Worm (Caenorhabditis elegans) whole organism, young adult: Measurements from ENCODE around the gene Y110A2AL.2.
A peak's percentile ranks its signal among the peaks of the same experiment; 100 is the strongest.

ENCODE experiments used
- C06A6.2 ChIP-seq: fragments of 200-800 bp; sonication (Bioruptor generic); conservative IDR thresholded peaks from 2 replicates; pipeline ENCODE4 v1.3.6; 2022; ENCODE audit warnings: missing genetic modification characterization, missing compliant biosample characterization
- D2030.7 ChIP-seq: fragments of 200-800 bp; sonication (Bioruptor generic); IDR thresholded peaks from 2 replicates; pipeline ENCODE4 v1.3.6; 2022; ENCODE audit warnings: missing genetic modification reagents, missing genetic modification characterization, missing compliant biosample characterization
- F22D6.2 ChIP-seq: sonication (generic microtip); optimal IDR thresholded peaks from 2 replicates; lab custom pipeline; 2016; ENCODE audit warnings: mild to moderate bottlenecking, missing genetic modification characterization, missing compliant biosample characterization
- F23B12.7 ChIP-seq: sonication (generic microtip); optimal IDR thresholded peaks from 2 replicates; lab custom pipeline; 2017; ENCODE audit warnings: missing genetic modification characterization, mild to moderate bottlenecking, missing compliant biosample characterization, antibody characterized with exemption, moderate library complexity; ENCODE audit not compliant: insufficient read depth
- F49E8.2 ChIP-seq: sonication (generic microtip); optimal IDR thresholded peaks from 3 replicates; lab custom pipeline; 2017; ENCODE audit warnings: missing genetic modification characterization, mild to moderate bottlenecking, missing compliant biosample characterization, antibody characterized with exemption, moderate library complexity; ENCODE audit not compliant: insufficient read depth
- F57C9.4 ChIP-seq: sonication (generic microtip); optimal IDR thresholded peaks from 2 replicates; lab custom pipeline; 2017; ENCODE audit warnings: mild to moderate bottlenecking, missing genetic modification characterization, missing compliant biosample characterization
- K11D2.4 ChIP-seq: fragments of 200-800 bp; sonication (Bioruptor generic); IDR thresholded peaks from 2 replicates; pipeline ENCODE4 v1.3.6; 2022; ENCODE audit warnings: missing genetic modification reagents, missing genetic modification characterization, missing compliant biosample characterization
- T07F8.4 ChIP-seq: sonication (generic microtip); optimal IDR thresholded peaks from 2 replicates; lab custom pipeline; 2016; ENCODE audit warnings: mild to moderate bottlenecking, missing genetic modification characterization, moderate library complexity, missing compliant biosample characterization
- Y67H2A.10 ChIP-seq: fragments of 200-800 bp; sonication (Bioruptor generic); conservative IDR thresholded peaks from 2 replicates; pipeline ENCODE4 v1.3.6; 2022; ENCODE audit warnings: missing genetic modification reagents, missing genetic modification characterization, missing compliant biosample characterization
- Y95B8A.8 ChIP-seq: fragments of 200-800 bp; sonication (Bioruptor generic); IDR thresholded peaks from 2 replicates; pipeline ENCODE4 v1.3.6; 2022; ENCODE audit warnings: missing genetic modification reagents, missing genetic modification characterization, missing compliant biosample characterization
- aptf-2 ChIP-seq: fragments of 200-800 bp; sonication (Bioruptor generic); conservative IDR thresholded peaks from 2 replicates; pipeline ENCODE4 v1.3.6; 2022; ENCODE audit warnings: missing genetic modification reagents, missing genetic modification characterization, missing compliant biosample characterization
- atf-7 ChIP-seq: sonication (generic microtip); optimal IDR thresholded peaks from 2 replicates; lab custom pipeline; 2017; ENCODE audit warnings: mild to moderate bottlenecking, missing genetic modification characterization, missing compliant biosample characterization
- athp-1 ChIP-seq: sonication (generic microtip); optimal IDR thresholded peaks from 2 replicates; lab custom pipeline; 2017; ENCODE audit warnings: mild to moderate bottlenecking, missing genetic modification characterization, missing compliant biosample characterization
- ccch-3 ChIP-seq: fragments of 200-800 bp; sonication (Bioruptor generic); optimal IDR thresholded peaks from 2 replicates; lab custom pipeline; 2018; ENCODE audit warnings: mild to moderate bottlenecking, missing genetic modification characterization, missing compliant biosample characterization
- ceh-91 ChIP-seq: fragments of 200-800 bp; sonication (Bioruptor generic); IDR thresholded peaks from 2 replicates; pipeline ENCODE4 v1.3.6; 2022; ENCODE audit warnings: missing genetic modification reagents, missing genetic modification characterization, missing compliant biosample characterization
- chd-7 ChIP-seq: sonication (generic microtip); optimal IDR thresholded peaks from 2 replicates; lab custom pipeline; 2016; ENCODE audit warnings: mild to moderate bottlenecking, missing genetic modification characterization, moderate library complexity, missing compliant biosample characterization
- dpl-1 ChIP-seq: fragments of 150-350 bp; optimal IDR thresholded peaks from 2 replicates; lab custom pipeline; 2014; ENCODE audit warnings: missing biosample characterization, missing genetic modification reagents, missing genetic modification characterization
- efl-1 ChIP-seq: fragments of 150-350 bp; optimal IDR thresholded peaks from 2 replicates; lab custom pipeline; 2014; ENCODE audit warnings: missing biosample characterization, missing genetic modification reagents, missing genetic modification characterization
- egrh-3 ChIP-seq: fragments of 200-800 bp; sonication (Bioruptor generic); IDR thresholded peaks from 2 replicates; pipeline ENCODE4 v1.3.6; 2022; ENCODE audit warnings: missing genetic modification reagents, missing genetic modification characterization, missing compliant biosample characterization
- gei-17 ChIP-seq: fragments of 200-800 bp; sonication (Bioruptor generic); optimal IDR thresholded peaks from 2 replicates; lab custom pipeline; 2018; ENCODE audit warnings: mild to moderate bottlenecking, missing genetic modification characterization, missing compliant biosample characterization
- him-1 ChIP-seq: sonication (generic microtip); optimal IDR thresholded peaks from 2 replicates; lab custom pipeline; 2016; ENCODE audit warnings: missing genotype, missing genetic modification reagents, missing genetic modification characterization, missing compliant biosample characterization
- hlh-12 ChIP-seq: sonication (generic microtip); optimal IDR thresholded peaks from 2 replicates; lab custom pipeline; 2016; ENCODE audit warnings: missing genetic modification characterization, missing compliant biosample characterization
- hlh-26 ChIP-seq: fragments of 200-800 bp; sonication (Bioruptor generic); conservative IDR thresholded peaks from 2 replicates; pipeline ENCODE4 v1.3.6; 2022; ENCODE audit warnings: missing genetic modification reagents, missing genetic modification characterization, missing compliant biosample characterization
- hmg-1.2 ChIP-seq: fragments of 200-800 bp; sonication (Bioruptor generic); IDR thresholded peaks from 2 replicates; pipeline ENCODE4 v1.3.6; 2022; ENCODE audit warnings: missing genetic modification reagents, missing genetic modification characterization, missing compliant biosample characterization
- hmg-20 ChIP-seq: fragments of 200-800 bp; sonication (Bioruptor generic); IDR thresholded peaks from 2 replicates; pipeline ENCODE4 v1.3.6; 2022; ENCODE audit warnings: missing genetic modification reagents, missing genetic modification characterization, missing compliant biosample characterization
- lag-1 ChIP-seq: fragments of 200-800 bp; sonication (Bioruptor generic); IDR thresholded peaks from 2 replicates; pipeline ENCODE4 v1.3.6; 2022; ENCODE audit warnings: missing genetic modification reagents, missing genetic modification characterization, missing compliant biosample characterization
- lsl-1 ChIP-seq: fragments of 200-800 bp; sonication (Bioruptor generic); optimal IDR thresholded peaks from 2 replicates; lab custom pipeline; 2018; ENCODE audit warnings: mild to moderate bottlenecking, missing genetic modification characterization, moderate library complexity, missing compliant biosample characterization
- lsy-27 ChIP-seq: sonication (generic microtip); optimal IDR thresholded peaks from 2 replicates; lab custom pipeline; 2017; ENCODE audit warnings: missing genetic modification characterization, mild to moderate bottlenecking, missing compliant biosample characterization, antibody characterized with exemption, missing genotype, borderline replicate concordance; ENCODE audit not compliant: insufficient read depth
- madf-6 ChIP-seq: fragments of 200-800 bp; sonication (Bioruptor generic); IDR thresholded peaks from 2 replicates; pipeline ENCODE4 v1.3.6; 2022; ENCODE audit warnings: missing genetic modification reagents, missing genetic modification characterization, missing compliant biosample characterization
- madf-8 ChIP-seq: fragments of 200-800 bp; sonication (Bioruptor generic); conservative IDR thresholded peaks from 2 replicates; pipeline ENCODE4 v1.3.6; 2022; ENCODE audit warnings: missing genetic modification reagents, missing genetic modification characterization, missing compliant biosample characterization
- mxl-1 ChIP-seq: sonication (generic microtip); optimal IDR thresholded peaks from 2 replicates; lab custom pipeline; 2016; ENCODE audit warnings: missing genetic modification characterization, missing compliant biosample characterization
- snpc-1.1 ChIP-seq: sonication (generic microtip); optimal IDR thresholded peaks from 2 replicates; lab custom pipeline; 2017; ENCODE audit warnings: missing genetic modification characterization, mild to moderate bottlenecking, missing compliant biosample characterization, antibody characterized with exemption, moderate library complexity, missing genotype, missing genetic modification reagents; ENCODE audit not compliant: insufficient read depth
- somi-1 ChIP-seq: fragments of 200-800 bp; sonication (Bioruptor generic); optimal IDR thresholded peaks from 2 replicates; lab custom pipeline; 2018; ENCODE audit warnings: mild to moderate bottlenecking, missing genetic modification characterization, missing compliant biosample characterization
- tbx-9 ChIP-seq: sonication (generic microtip); optimal IDR thresholded peaks from 2 replicates; lab custom pipeline; 2016; ENCODE audit warnings: borderline replicate concordance, missing genetic modification characterization, inconsistent platforms, missing compliant biosample characterization
- zfh-2 ChIP-seq: fragments of 200-800 bp; sonication (Bioruptor generic); conservative IDR thresholded peaks from 2 replicates; pipeline ENCODE4 v1.3.6; 2022; ENCODE audit warnings: missing genetic modification reagents, missing genetic modification characterization, missing compliant biosample characterization
- zim-3 ChIP-seq: sonication (generic microtip); optimal IDR thresholded peaks from 2 replicates; lab custom pipeline; 2017; ENCODE audit warnings: mild to moderate bottlenecking, missing genetic modification characterization, moderate library complexity, missing compliant biosample characterization
- ztf-22 ChIP-seq: fragments of 200-800 bp; sonication (Bioruptor generic); optimal IDR thresholded peaks from 2 replicates; lab custom pipeline; 2018; ENCODE audit warnings: mild to moderate bottlenecking, missing genetic modification characterization, moderate library complexity, missing compliant biosample characterization
- ztf-28 ChIP-seq: fragments of 200-800 bp; sonication (Bioruptor generic); IDR thresholded peaks from 2 replicates; pipeline ENCODE4 v1.3.6; 2022; ENCODE audit warnings: missing genetic modification reagents, missing genetic modification characterization, missing compliant biosample characterization
- ztf-3 ChIP-seq: fragments of 200-800 bp; sonication (Bioruptor generic); optimal IDR thresholded peaks from 2 replicates; lab custom pipeline; 2018; ENCODE audit warnings: mild to moderate bottlenecking, missing genetic modification characterization, missing compliant biosample characterization
- ztf-6 ChIP-seq: fragments of 200-800 bp; sonication (Bioruptor generic); IDR thresholded peaks from 2 replicates; pipeline ENCODE4 v1.3.6; 2022; ENCODE audit warnings: missing genetic modification reagents, missing genetic modification characterization, missing compliant biosample characterization

The Y110A2AL.2 gene

DNA sequence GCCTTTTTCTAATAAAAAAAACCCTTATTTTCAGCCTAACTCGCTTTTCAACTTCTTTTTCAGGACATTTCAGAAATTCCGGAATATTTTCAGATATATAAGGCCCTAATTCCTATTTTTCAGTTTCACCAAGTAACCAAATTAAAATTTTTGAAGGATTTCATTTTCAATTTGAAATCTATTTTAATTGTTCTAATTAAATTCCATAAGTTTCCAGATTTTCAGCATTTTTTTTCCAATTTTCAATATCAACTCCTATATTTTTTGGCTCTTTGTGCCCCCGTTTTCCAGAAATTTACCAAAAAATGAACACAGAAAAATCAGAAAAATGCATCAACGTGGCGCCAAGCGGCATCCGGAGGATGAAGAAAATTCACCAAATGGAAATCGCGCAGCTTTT is 7.0 kb downstream of the Y110A2AL.2 start, which contains the start of gene Y110A2AL.1:
Gene Y110A2AL.1, plus strand, starts transcription at position 301 of the 400 bp plus-strand sequence.
- no peak for TF ChIP-seq Y67H2A.10 (GFP tag; lab: Robert Waterston, UW)
- no peak for TF ChIP-seq atf-7 (tag; lab: Kevin White, UChicago)
- no peak for TF ChIP-seq lsl-1 (GFP tag; lab: Kevin White, UChicago)
- no peak for TF ChIP-seq zim-3 (tag; lab: Kevin White, UChicago)
- no peak for TF ChIP-seq gei-17 (GFP tag; lab: Kevin White, UChicago)
- no peak for TF ChIP-seq ceh-91 (GFP tag; lab: Robert Waterston, UW)
- no peak for TF ChIP-seq D2030.7 (GFP tag; lab: Robert Waterston, UW)
- TF ChIP-seq him-1 (tag; lab: Kevin White, UChicago): no peak
- no peak for TF ChIP-seq snpc-1.1
- TF ChIP-seq tbx-9 (tag; lab: Kevin White, UChicago): no peak
- TF ChIP-seq Y95B8A.8: no peak
- no peak for TF ChIP-seq somi-1 (GFP tag; lab: Kevin White, UChicago)
- TF ChIP-seq madf-8 (GFP tag; lab: Robert Waterston, UW): no peak
- TF ChIP-seq ztf-3 (GFP tag; lab: Kevin White, UChicago): no peak
- TF ChIP-seq hlh-26: no peak
- no peak for TF ChIP-seq madf-6 (GFP tag; lab: Robert Waterston, UW)

ce11 chrII:2878909-2879308 is 11.1 kb downstream of the Y110A2AL.2 start:
- TF ChIP-seq aptf-2: no peak

ce11 chrII:2881088-2881487 is 13.3 kb downstream of the Y110A2AL.2 start:
- TF ChIP-seq F23B12.7 (tag; lab: Kevin White, UChicago): no peak
- TF ChIP-seq F57C9.4 (tag; lab: Kevin White, UChicago): no peak
- no peak for TF ChIP-seq ccch-3 (GFP tag; lab: Kevin White, UChicago)
- TF ChIP-seq lag-1 (GFP tag; lab: Robert Waterston, UW): 0 out of 2 replicates have a peak, but pooled peaks have one; percentile 31
- no peak for TF ChIP-seq madf-8 (GFP tag; lab: Robert Waterston, UW)
- no peak for TF ChIP-seq Y67H2A.10 (GFP tag; lab: Robert Waterston, UW)
- TF ChIP-seq chd-7: no peak
- no peak; the same call in 1 of the 2 replicates for TF ChIP-seq madf-6 (GFP tag; lab: Robert Waterston, UW)
- no peak for TF ChIP-seq ztf-22
- no peak for TF ChIP-seq K11D2.4 (GFP tag; lab: Robert Waterston, UW)
- no peak for TF ChIP-seq T07F8.4 (tag; lab: Kevin White, UChicago)
- TF ChIP-seq hlh-12: no peak
- no peak for TF ChIP-seq mxl-1 (tag; lab: Kevin White, UChicago)
- no peak for TF ChIP-seq C06A6.2 (GFP tag; lab: Robert Waterston, UW)
- no peak for TF ChIP-seq ztf-28 (GFP tag; lab: Robert Waterston, UW)
- TF ChIP-seq athp-1 (tag; lab: Kevin White, UChicago): no peak
- TF ChIP-seq aptf-2: no peak
- no peak for TF ChIP-seq gei-17 (GFP tag; lab: Kevin White, UChicago)
- 0 out of 2 replicates have a peak, but pooled peaks have one; percentile 23 for TF ChIP-seq hmg-20
- TF ChIP-seq ztf-6 (GFP tag; lab: Robert Waterston, UW): no peak
- peak; percentile 19 for TF ChIP-seq egrh-3 (GFP tag; lab: Robert Waterston, UW)
- TF ChIP-seq F22D6.2 (tag; lab: Kevin White, UChicago): no peak
- no peak for TF ChIP-seq efl-1 (GFP tag; lab: Kevin White, UChicago)
- TF ChIP-seq hmg-1.2: peak; percentile 81
- no peak for TF ChIP-seq F49E8.2
- no peak for TF ChIP-seq tbx-9 (tag; lab: Kevin White, UChicago)
- TF ChIP-seq lsy-27 (tag; lab: Kevin White, UChicago): no peak
- no peak for TF ChIP-seq zfh-2 (GFP tag; lab: Robert Waterston, UW)
- no peak for TF ChIP-seq dpl-1
